Worm (Caenorhabditis elegans): ENCODE data around the gene thn-2.

- TF ChIP-seq ceh-82 (tag; optimal IDR thresholded peaks at IDR 0.05) (no peak), fkh-10 (GFP tag; optimal IDR thresholded peaks at IDR 0.05) (no peak), fos-1 (tag; optimal IDR thresholded peaks at IDR 0.05) (no peak), nhr-77 (tag; optimal IDR thresholded peaks at IDR 0.05) (no peak), nhr-76 (tag; optimal IDR thresholded peaks at IDR 0.05) (no peak), nhr-237 (tag; optimal IDR thresholded peaks at IDR 0.05) (no peak), unc-62 (GFP tag; optimal IDR thresholded peaks at IDR 0.05) (no peak), mml-1 (tag; optimal IDR thresholded peaks at IDR 0.05) (no peak)
Measured at ce11 chrIV:12408625-12409024, 25.7 kb downstream of the thn-2 start, which contains the start of gene dsb-1.

Measured in whole organism, L3 larva.